Worm (Caenorhabditis elegans) whole organism, mixed stage, embryonic: ENCODE data around the gene C17H11.1.

ENCODE experiments used
- M03D4.4 ChIP-seq: sonication (generic microtip); optimal IDR thresholded peaks from 2 replicates; lab custom pipeline; 2017; ENCODE audit warnings: mild to moderate bottlenecking, missing genetic modification characterization, missing compliant biosample characterization
- bed-3 ChIP-seq: fragments of 200-800 bp; sonication (Bioruptor generic); optimal IDR thresholded peaks from 3 replicates; lab custom pipeline; 2018; ENCODE audit warnings: mild to moderate bottlenecking, missing genetic modification characterization, moderate library complexity, missing compliant biosample characterization
- blmp-1 ChIP-seq: fragments of 150-350 bp; optimal IDR thresholded peaks from 2 replicates; lab custom pipeline; 2014; ENCODE audit warnings: missing biosample characterization, missing genetic modification characterization
- ceh-39 ChIP-seq: fragments of 150-350 bp; optimal IDR thresholded peaks from 2 replicates; lab custom pipeline; 2014; ENCODE audit warnings: missing biosample characterization, missing genetic modification characterization
- ceh-43 ChIP-seq: fragments of 200-800 bp; sonication (Bioruptor generic); optimal IDR thresholded peaks from 2 replicates; lab custom pipeline; 2018; ENCODE audit warnings: mild to moderate bottlenecking, missing genetic modification characterization, moderate library complexity, missing compliant biosample characterization
- ceh-83 ChIP-seq: fragments of 200-800 bp; sonication (Bioruptor generic); optimal IDR thresholded peaks from 2 replicates; lab custom pipeline; 2018; ENCODE audit warnings: mild to moderate bottlenecking, missing genetic modification characterization, missing compliant biosample characterization
- ces-1 ChIP-seq: fragments of 150-350 bp; optimal IDR thresholded peaks from 2 replicates; lab custom pipeline; 2014; ENCODE audit warnings: missing biosample characterization, missing genetic modification reagents, missing genetic modification characterization
- elt-1 ChIP-seq: sonication (generic microtip); optimal IDR thresholded peaks from 2 replicates; lab custom pipeline; 2017; ENCODE audit warnings: missing genetic modification characterization, mild to moderate bottlenecking, missing compliant biosample characterization, antibody characterized with exemption, moderate library complexity, borderline replicate concordance; ENCODE audit not compliant: insufficient read depth
- flh-1 ChIP-seq: fragments of 200-800 bp; sonication (Bioruptor generic); optimal IDR thresholded peaks from 2 replicates; lab custom pipeline; 2018; ENCODE audit warnings: mild to moderate bottlenecking, missing genetic modification characterization, moderate library complexity, missing compliant biosample characterization
- ham-2 ChIP-seq: fragments of 200-800 bp; sonication (Bioruptor generic); optimal IDR thresholded peaks from 2 replicates; lab custom pipeline; 2018; ENCODE audit warnings: mild to moderate bottlenecking, missing genetic modification characterization, missing compliant biosample characterization
- lin-13 ChIP-seq: fragments of 150-350 bp; optimal IDR thresholded peaks from 2 replicates; lab custom pipeline; 2014; ENCODE audit warnings: missing biosample characterization, missing genetic modification characterization
- lin-32 ChIP-seq: fragments of 200-800 bp; sonication (Bioruptor generic); optimal IDR thresholded peaks from 2 replicates; lab custom pipeline; 2018; ENCODE audit warnings: mild to moderate bottlenecking, missing genetic modification characterization, missing compliant biosample characterization
- lsy-2 ChIP-seq: fragments of 150-350 bp; optimal IDR thresholded peaks from 2 replicates; lab custom pipeline; 2014; ENCODE audit warnings: missing biosample characterization, missing genetic modification characterization
- mab-5 ChIP-seq: fragments of 150-350 bp; optimal IDR thresholded peaks from 2 replicates; lab custom pipeline; 2014; ENCODE audit warnings: missing biosample characterization, missing genetic modification characterization
- mls-2 ChIP-seq: sonication (generic microtip); optimal IDR thresholded peaks from 2 replicates; lab custom pipeline; 2016; ENCODE audit warnings: mild to moderate bottlenecking, missing genetic modification characterization, moderate library complexity, missing compliant biosample characterization
- nhr-12 ChIP-seq: fragments of 150-350 bp; optimal IDR thresholded peaks from 2 replicates; lab custom pipeline; 2014; ENCODE audit warnings: missing biosample characterization, missing genetic modification characterization
- nhr-2 ChIP-seq: fragments of 150-350 bp; optimal IDR thresholded peaks from 2 replicates; lab custom pipeline; 2014; ENCODE audit warnings: missing biosample characterization, missing genetic modification characterization
- nhr-237 ChIP-seq: fragments of 150-350 bp; optimal IDR thresholded peaks from 2 replicates; lab custom pipeline; 2014; ENCODE audit warnings: missing biosample characterization, missing genetic modification characterization
- nhr-28 ChIP-seq: fragments of 150-350 bp; optimal IDR thresholded peaks from 2 replicates; lab custom pipeline; 2014; ENCODE audit warnings: missing biosample characterization, missing genetic modification characterization
- nhr-76 ChIP-seq: sonication (generic microtip); optimal IDR thresholded peaks from 2 replicates; lab custom pipeline; 2017; ENCODE audit warnings: missing biosample characterization, missing genetic modification characterization
- pha-4 ChIP-seq: fragments of 150-350 bp; optimal IDR thresholded peaks from 2 replicates; lab custom pipeline; 2018; ENCODE audit warnings: missing biosample characterization, missing genetic modification reagents, missing genetic modification characterization
- snpc-4 ChIP-seq: fragments of 150-350 bp; optimal IDR thresholded peaks from 2 replicates; lab custom pipeline; 2014; ENCODE audit warnings: missing biosample characterization, missing genetic modification characterization
- sptf-1 ChIP-seq: sonication (generic microtip); optimal IDR thresholded peaks from 2 replicates; lab custom pipeline; 2017; ENCODE audit warnings: mild to moderate bottlenecking, missing genetic modification characterization, moderate library complexity, missing compliant biosample characterization
- tbx-8 ChIP-seq: fragments of 200-800 bp; sonication (Bioruptor generic); optimal IDR thresholded peaks from 2 replicates; lab custom pipeline; 2018; ENCODE audit warnings: mild to moderate bottlenecking, missing genetic modification characterization, moderate library complexity, missing compliant biosample characterization
- unc-120 ChIP-seq: sonication (generic microtip); optimal IDR thresholded peaks from 2 replicates; lab custom pipeline; 2017; ENCODE audit warnings: missing genetic modification characterization, missing compliant biosample characterization; ENCODE audit not compliant: poor library complexity, severe bottlenecking
- unc-39 ChIP-seq: fragments of 150-350 bp; optimal IDR thresholded peaks from 2 replicates; lab custom pipeline; 2014; ENCODE audit warnings: missing biosample characterization, missing genetic modification characterization
- unc-62 ChIP-seq: fragments of 150-350 bp; optimal IDR thresholded peaks from 2 replicates; lab custom pipeline; 2014; ENCODE audit warnings: missing biosample characterization, missing genetic modification reagents, missing genetic modification characterization
- zip-8 ChIP-seq: fragments of 150-350 bp; optimal IDR thresholded peaks from 2 replicates; lab custom pipeline; 2014; ENCODE audit warnings: missing biosample characterization, missing genetic modification characterization

Gene C17H11.1

DNA sequence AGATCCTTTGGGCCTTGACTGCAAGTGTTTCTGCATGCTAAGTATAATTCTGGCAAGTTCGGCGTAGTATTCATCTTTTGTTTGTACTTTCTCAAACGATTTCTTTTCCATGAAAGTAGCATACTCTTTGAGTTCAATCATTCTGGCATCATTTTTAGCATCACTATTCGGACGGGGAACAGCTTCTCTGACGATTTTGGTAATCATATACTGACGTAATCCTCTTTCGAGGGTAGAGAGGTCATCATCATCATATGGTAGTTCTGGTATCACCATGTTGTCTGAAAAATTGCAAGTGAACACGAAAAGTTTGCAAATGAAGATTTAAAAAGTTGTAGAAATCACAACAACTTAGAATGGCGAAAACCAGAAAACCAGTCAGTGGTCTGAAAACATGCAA, 10.9 kb upstream of the C17H11.1 start, which contains the start of gene F22F1.3:
Gene F22F1.3, minus strand, starts transcription at position 281 of the 400 bp plus-strand sequence.
- TF ChIP-seq tbx-8 (GFP tag; lab: Kevin White, UChicago) (no peak), pha-4 (no peak), nhr-2 (tag; lab: Kevin White, UChicago) (no peak), bed-3 (GFP tag; lab: Kevin White, UChicago) (no peak), nhr-76 (tag; lab: Kevin White, UChicago) (no peak), M03D4.4 (tag; lab: Kevin White, UChicago) (no peak), ces-1 (GFP tag; lab: Kevin White, UChicago) (no peak), unc-39 (no peak), ceh-43 (GFP tag; lab: Kevin White, UChicago) (no peak), mls-2 (tag; lab: Kevin White, UChicago) (no peak), lsy-2 (tag; lab: Kevin White, UChicago) (no peak), ceh-39 (tag; lab: Kevin White, UChicago) (no peak), unc-120 (tag; lab: Kevin White, UChicago) (no peak), zip-8 (tag; lab: Kevin White, UChicago) (no peak), unc-62 (GFP tag; lab: Kevin White, UChicago) (no peak), sptf-1 (no peak), nhr-237 (tag; lab: Kevin White, UChicago) (no peak), ham-2 (GFP tag; lab: Kevin White, UChicago) (no peak), nhr-28 (no peak)

ce11 chrX:8163555-8163954, 10.2 kb upstream of the C17H11.1 start:
- TF ChIP-seq M03D4.4 (tag; lab: Kevin White, UChicago) (peak; percentile 28), nhr-237 (tag; lab: Kevin White, UChicago) (no peak), lin-32 (GFP tag; lab: Kevin White, UChicago) (no peak), nhr-76 (tag; lab: Kevin White, UChicago) (no peak), mab-5 (tag; lab: Kevin White, UChicago) (no peak), lin-13 (no peak), nhr-12 (tag; lab: Kevin White, UChicago) (no peak), sptf-1 (peak; percentile 63), mls-2 (tag; lab: Kevin White, UChicago) (peak; percentile 52), unc-39 (no peak), snpc-4 (tag; lab: Kevin White, UChicago) (no peak), blmp-1 (no peak), nhr-2 (tag; lab: Kevin White, UChicago) (no peak)
- TF ChIP-seq, all 35 proteins: peak for 3

ce11 chrX:8169534-8169933, 4.2 kb upstream of the C17H11.1 start, which contains the start of gene C17H11.2:
TSS of gene C17H11.2 (plus strand) at chrX:8169930.
- TF ChIP-seq tbx-8 (GFP tag; lab: Kevin White, UChicago) (no peak), ceh-39 (tag; lab: Kevin White, UChicago) (no peak), ces-1 (GFP tag; lab: Kevin White, UChicago) (peak; percentile 46), zip-8 (tag; lab: Kevin White, UChicago) (no peak)
- TF ChIP-seq, all 35 proteins: peak for 1

DNA sequence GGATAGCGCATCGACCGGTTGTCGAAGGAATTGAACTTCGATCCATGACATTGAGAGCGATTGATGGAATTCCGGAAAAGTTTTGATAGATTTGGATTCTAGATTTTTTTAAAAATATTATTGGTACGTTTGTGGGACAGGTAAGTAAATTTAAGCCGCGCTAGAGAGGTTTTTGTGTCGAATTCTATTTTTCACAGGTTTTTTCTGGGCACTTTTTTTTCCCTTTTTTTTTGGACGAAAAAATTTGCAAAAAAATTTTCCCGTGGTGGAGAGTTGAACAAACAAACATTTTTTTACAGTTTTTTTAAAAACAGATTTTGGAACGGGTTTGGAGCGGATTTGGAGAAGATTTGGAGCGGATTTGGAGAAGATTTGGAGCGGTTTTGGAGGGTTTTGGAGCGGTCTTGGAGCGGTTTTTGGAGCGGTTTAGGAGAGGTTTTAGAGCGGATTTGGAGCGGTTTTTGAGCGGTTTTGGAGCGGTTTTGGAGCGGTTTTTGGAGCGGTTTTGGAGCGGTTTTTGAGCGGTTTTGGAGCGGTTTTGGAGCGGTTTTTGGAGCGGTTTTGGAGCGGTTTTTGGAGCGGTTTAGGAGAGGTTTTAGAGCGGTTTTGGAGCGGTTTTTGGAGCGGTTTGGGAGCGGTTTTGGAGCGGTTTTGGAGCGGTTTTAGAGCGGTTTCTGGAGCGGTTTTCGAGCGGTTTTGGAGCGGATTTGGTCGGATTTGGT, 8.0 kb downstream of the C17H11.1 start, which contains the start of gene C17H11.4:
Gene C17H11.4, minus strand, starts transcription at position 51 of the 722 bp plus-strand sequence.
- TF ChIP-seq ceh-83 (GFP tag; lab: Kevin White, UChicago) (peak; percentile 42), mls-2 (tag; lab: Kevin White, UChicago) (peak; percentile 56), M03D4.4 (tag; lab: Kevin White, UChicago) (peak; percentile 32), sptf-1 (peak; percentile 51)

DNA sequence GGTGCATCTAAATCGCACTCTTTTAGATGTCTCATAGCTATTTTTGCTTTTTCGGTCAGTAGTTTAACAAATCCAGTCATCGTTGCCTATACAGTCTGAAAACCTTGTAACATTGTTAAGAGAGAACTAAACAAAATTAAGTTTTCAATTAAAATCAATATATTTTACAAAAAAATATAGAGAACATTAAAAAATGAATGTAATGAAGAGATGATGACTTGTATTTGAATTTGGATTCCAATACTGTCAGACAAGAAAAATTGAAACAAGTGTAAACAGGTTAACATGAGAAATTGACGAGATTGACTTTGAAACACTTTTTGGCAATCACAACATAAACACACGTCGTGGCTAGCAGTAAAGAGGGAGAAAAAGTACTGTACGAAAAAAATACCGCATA, 11.3 kb downstream of the C17H11.1 start, which contains the start of gene C17H11.5:
Gene C17H11.5, minus strand, starts transcription at position 101 of the 400 bp plus-strand sequence.
- no peak for TF ChIP-seq sptf-1
- no peak for TF ChIP-seq elt-1 (tag; lab: Kevin White, UChicago)
- TF ChIP-seq bed-3 (GFP tag; lab: Kevin White, UChicago), result no peak
- TF ChIP-seq M03D4.4 (tag; lab: Kevin White, UChicago), result no peak
- no peak for TF ChIP-seq ces-1 (GFP tag; lab: Kevin White, UChicago)
- TF ChIP-seq zip-8 (tag; lab: Kevin White, UChicago), result no peak
- TF ChIP-seq nhr-2 (tag; lab: Kevin White, UChicago), result no peak
- TF ChIP-seq snpc-4 (tag; lab: Kevin White, UChicago), result no peak
- no peak for TF ChIP-seq flh-1 (GFP tag; lab: Kevin White, UChicago)
- TF ChIP-seq mab-5 (tag; lab: Kevin White, UChicago), result no peak
